Fruit fly (Drosophila melanogaster) whole organism, embryonic: ENCODE measurements around the gene CG13250.

Experiments used
- CG11696 ChIP-seq: fragments of 200-800 bp; sonication (Bioruptor generic); IDR thresholded peaks from 2 replicates; pipeline ENCODE4 v1.3.6; 2022; ENCODE audit warnings: missing biosample characterization, missing genetic modification characterization
- CG34422 ChIP-seq: fragments of 200-800 bp; sonication (Bioruptor generic); IDR thresholded peaks from 3 replicates; pipeline ENCODE4 v1.3.6; 2022; ENCODE audit warnings: missing biosample characterization, missing genetic modification characterization
- Neu2 ChIP-seq: fragments of 200-800 bp; sonication (Bioruptor generic); optimal IDR thresholded peaks from 3 replicates; lab custom pipeline; 2016; ENCODE audit warnings: missing biosample characterization, missing genetic modification characterization, borderline replicate concordance
- YL-1 ChIP-seq: fragments of 200-800 bp; sonication (Bioruptor generic); optimal IDR thresholded peaks from 3 replicates; lab custom pipeline; 2017; ENCODE audit warnings: missing biosample characterization, mild to moderate bottlenecking, missing genetic modification characterization
- pfk ChIP-seq: fragments of 200-800 bp; sonication (Bioruptor generic); optimal IDR thresholded peaks from 2 replicates; lab custom pipeline; 2018; ENCODE audit warnings: missing biosample characterization, mild to moderate bottlenecking, missing genetic modification characterization, moderate library complexity

DNA sequence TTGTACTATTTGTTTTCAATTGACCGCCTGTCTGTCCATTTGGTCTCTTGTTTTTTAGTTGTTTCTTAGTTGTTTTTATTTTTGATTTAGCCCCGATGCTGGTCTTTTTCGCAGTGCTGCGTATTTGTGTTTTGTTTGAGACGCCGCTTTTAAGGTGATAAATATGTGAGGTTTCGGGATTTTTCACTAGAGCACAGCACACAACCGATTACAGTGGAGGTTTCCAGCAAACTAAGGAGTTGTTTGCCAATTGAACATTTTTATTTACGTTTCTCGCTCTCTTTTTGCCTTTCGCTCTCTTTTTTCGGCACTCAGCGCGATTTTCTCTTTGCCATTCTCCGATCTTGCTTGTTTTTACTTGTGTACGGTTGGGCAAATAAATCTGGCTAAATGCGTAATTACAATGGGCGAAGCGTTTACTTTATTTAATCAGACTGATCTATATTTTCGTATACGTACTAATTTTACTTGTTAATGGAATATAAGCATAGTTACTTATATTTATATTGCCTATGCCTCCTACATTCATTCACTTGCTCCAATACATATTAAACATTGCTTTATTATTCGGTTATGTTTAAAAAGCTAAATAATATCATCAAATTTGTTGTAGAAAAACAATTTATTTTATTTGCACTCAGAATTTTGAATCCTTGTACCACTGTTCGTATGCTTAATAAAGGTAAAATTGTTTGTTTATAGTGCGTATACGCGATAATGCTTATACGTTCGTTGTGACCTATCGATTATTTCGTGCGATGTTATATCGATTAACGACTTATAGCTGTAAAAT is 6.9 kb downstream of the CG13250 start, which contains the start of gene Rcd2:
- TF ChIP-seq CG11696 = peak; percentile 73
- TF ChIP-seq CG34422 (GFP tag; lab: Robert Waterston, UW) = 0 out of 3 replicates have a peak, but pooled peaks have one; percentile 63
- TF ChIP-seq pfk (GFP tag; lab: Kevin White, UChicago) = no peak
- peak; percentile 49 for TF ChIP-seq YL-1
- TF ChIP-seq Neu2 = no peak
